Worm (Caenorhabditis elegans): ENCODE measurements around the gene ets-9.

The ets-9 gene

DNA sequence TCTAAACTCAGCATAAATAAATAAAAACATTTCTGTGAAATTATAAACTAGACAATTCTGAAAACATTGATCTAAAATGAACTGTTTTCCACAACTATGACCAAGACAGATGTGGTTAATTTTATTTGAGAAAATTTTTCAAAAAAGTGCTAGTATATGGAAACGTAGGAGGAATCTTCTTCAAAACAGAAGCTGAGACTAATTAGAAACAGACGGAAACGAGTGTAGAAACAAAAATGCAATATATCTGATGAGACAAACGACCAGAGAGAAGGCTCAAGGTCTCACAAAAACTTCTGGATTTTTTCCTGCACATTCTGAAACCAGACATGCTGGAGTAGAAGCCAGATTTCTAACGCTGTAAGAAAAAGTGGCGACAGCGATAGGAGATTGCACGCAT is 16.4 kb downstream of the ets-9 start (continued):
- no peak for TF ChIP-seq attf-5 (GFP tag; optimal IDR thresholded peaks at IDR 0.05)
- no peak for TF ChIP-seq sdz-38 (tag; optimal IDR thresholded peaks at IDR 0.05)

DNA sequence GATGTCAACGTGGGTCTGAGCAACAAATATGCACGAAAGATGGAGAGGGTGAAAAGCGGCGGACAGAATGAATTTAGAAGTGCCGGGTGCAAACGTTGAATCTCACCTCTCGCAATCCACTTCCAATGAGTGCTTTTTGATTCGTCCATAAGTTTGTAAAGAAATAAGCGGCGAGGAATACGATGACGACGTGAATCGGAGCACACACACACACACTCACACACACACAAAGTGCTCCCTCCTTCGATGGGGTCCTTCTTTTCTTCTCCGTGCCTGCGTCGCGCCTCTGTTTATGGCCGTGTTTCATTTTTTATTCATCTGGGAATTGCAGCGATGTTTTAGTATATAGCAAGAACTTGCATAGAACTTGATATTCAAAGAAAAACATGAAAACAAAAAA is 17.9 kb downstream of the ets-9 start, which contains the start of gene paf-2:
TSS of gene paf-2 (minus strand) at position 290 of the 400 bp plus-strand sequence.
- TF ChIP-seq ceh-27 (GFP tag; optimal IDR thresholded peaks at IDR 0.05) = peak; percentile 40
- TF ChIP-seq egrh-3 (GFP tag; IDR thresholded peaks at IDR 0.05) = no peak

DNA sequence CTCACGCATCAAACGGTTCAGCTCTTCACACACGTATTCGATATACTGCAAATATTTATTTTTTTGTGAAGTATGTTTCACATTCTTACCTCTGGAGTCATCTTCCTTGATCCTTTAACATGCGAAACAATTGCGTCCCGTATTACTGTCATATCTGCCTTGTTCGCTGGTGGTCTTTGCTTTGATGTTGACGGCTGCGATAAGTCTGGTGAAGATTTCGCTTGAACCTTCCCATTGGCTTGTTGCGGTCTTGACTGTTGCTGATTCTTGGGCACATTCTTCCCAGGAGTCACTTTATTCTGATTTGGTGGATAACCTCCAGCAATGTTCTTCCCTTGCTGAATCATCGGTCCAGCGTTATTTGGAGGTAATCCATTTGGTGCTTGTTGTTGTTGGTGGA is 23.7 kb downstream of the ets-9 start:
- no peak for TF ChIP-seq repo-1 (tag; optimal IDR thresholded peaks at IDR 0.05)
- no peak for TF ChIP-seq ztf-26 (tag; optimal IDR thresholded peaks at IDR 0.05)

DNA sequence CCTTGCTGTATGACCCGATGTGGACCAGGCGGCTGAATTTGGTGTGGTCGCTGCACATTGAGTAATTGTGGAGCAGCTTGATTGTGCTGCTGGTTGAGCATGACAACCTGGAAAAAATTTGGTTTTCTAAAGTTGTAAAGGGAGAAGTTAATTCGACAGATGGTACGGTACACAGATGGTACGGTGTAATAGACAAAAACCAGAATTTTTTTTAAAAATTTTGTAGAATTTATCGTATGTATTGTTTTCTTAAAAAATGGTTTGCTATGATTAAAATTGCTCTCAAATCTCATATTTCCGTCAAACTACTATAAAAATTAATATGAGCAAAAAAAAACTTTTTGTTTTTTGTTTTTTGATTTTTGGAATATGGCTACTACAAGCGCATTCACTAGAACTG is 27.4 kb downstream of the ets-9 start, which contains the start of gene pqn-15:
TSS of gene pqn-15 (minus strand) at position 101 of the 400 bp plus-strand sequence.
- TF ChIP-seq aptf-3 (GFP tag; IDR thresholded peaks at IDR 0.05) (no peak), ets-4 (GFP tag; optimal IDR thresholded peaks at IDR 0.05) (no peak), snpc-1.3 (tag; optimal IDR thresholded peaks at IDR 0.05; ENCODE audit: insufficient read depth) (no peak), ztf-26 (tag; optimal IDR thresholded peaks at IDR 0.05) (no peak), die-1 (tag; optimal IDR thresholded peaks at IDR 0.05) (no peak), mxl-1 (tag; optimal IDR thresholded peaks at IDR 0.05) (no peak), madf-3 (GFP tag; IDR thresholded peaks at IDR 0.05) (no peak), egrh-3 (GFP tag; IDR thresholded peaks at IDR 0.05) (no peak), F57C9.4 (tag; optimal IDR thresholded peaks at IDR 0.05) (no peak), F49E8.2 (tag; optimal IDR thresholded peaks at IDR 0.05; ENCODE audit: insufficient read depth) (no peak), ztf-18 (tag; optimal IDR thresholded peaks at IDR 0.05) (no peak), ztf-22 (GFP tag; optimal IDR thresholded peaks at IDR 0.05) (no peak), egl-18 (GFP tag; IDR thresholded peaks at IDR 0.05) (no peak), nfya-2 (GFP tag; IDR thresholded peaks at IDR 0.05) (no peak), rcor-1 (GFP tag; IDR thresholded peaks at IDR 0.05) (no peak), F22D6.2 (tag; optimal IDR thresholded peaks at IDR 0.05) (no peak), K11D2.4 (GFP tag; IDR thresholded peaks at IDR 0.05) (no peak), zim-3 (tag; optimal IDR thresholded peaks at IDR 0.05) (no peak), sptf-2 (GFP tag; optimal IDR thresholded peaks at IDR 0.05) (no peak), tbx-9 (tag; optimal IDR thresholded peaks at IDR 0.05; ENCODE audit: borderline replicate concordance) (no peak)

DNA sequence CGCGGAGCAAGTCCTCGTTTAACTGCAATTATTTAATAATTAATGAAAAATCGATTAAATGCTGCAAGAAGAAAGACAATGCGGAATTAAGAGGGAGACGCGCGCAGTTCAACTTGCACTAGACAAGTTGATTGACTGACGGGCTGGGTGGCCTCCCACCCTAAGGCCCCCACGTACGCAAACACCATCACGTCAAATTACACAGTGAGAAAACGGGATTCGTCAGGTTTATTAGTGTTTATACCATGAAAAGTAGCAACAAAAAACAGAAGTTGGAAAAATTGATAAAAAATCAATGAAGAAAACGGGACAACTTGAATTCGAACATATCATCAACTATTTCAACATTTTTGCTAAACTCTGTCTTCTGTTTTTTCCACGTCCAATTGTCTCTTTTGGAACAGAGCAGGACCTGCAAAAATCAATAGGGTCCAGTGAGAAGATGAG is 28.1 kb downstream of the ets-9 start:
- peak; percentile 81 for TF ChIP-seq nhr-80 (tag; optimal IDR thresholded peaks at IDR 0.05)
- TF ChIP-seq attf-5 (GFP tag; optimal IDR thresholded peaks at IDR 0.05) = peak; percentile 39
- TF ChIP-seq let-607 (tag; optimal IDR thresholded peaks at IDR 0.05) = peak; percentile 11 to 20
- TF ChIP-seq bed-2 (GFP tag; IDR thresholded peaks at IDR 0.05) = no peak

DNA sequence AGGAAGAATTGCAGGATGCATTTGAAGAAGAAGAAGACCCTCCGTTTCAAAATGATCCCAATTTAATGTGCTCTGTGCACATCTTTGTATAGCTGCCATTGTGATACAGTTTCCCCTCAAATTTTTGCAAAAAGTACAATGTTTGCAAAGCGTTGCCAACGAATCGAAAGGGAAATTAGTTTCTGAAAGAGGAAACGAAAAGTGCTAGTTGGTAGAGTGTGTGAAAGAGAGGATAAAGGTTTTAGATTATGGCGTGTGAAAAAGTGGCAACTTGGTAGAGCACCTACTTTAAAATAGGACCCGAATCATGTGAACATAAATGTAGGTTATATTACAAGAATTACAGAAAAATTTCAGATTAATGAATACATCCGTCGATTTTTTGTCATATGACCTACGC is 32.2 kb downstream of the ets-9 start, which contains the start of gene C52B9.8:
TSS of gene C52B9.8 (minus strand) at position 101 of the 400 bp plus-strand sequence.
- no peak for TF ChIP-seq F22D6.2 (tag; optimal IDR thresholded peaks at IDR 0.05)
- TF ChIP-seq dox-1 (GFP tag; IDR thresholded peaks at IDR 0.05) = no peak
- TF ChIP-seq efl-1 (GFP tag; optimal IDR thresholded peaks at IDR 0.05) = no peak
- TF ChIP-seq hlh-26 (GFP tag; conservative IDR thresholded peaks at IDR 0.05) = no peak
- no peak for TF ChIP-seq hlh-12 (tag; optimal IDR thresholded peaks at IDR 0.05)
- no peak for TF ChIP-seq K12H6.12 (tag; optimal IDR thresholded peaks at IDR 0.05)
- TF ChIP-seq ztf-26 (tag; optimal IDR thresholded peaks at IDR 0.05) = no peak
- TF ChIP-seq Y53G8AR.9 (GFP tag; conservative IDR thresholded peaks at IDR 0.05) = no peak
- no peak for TF ChIP-seq lag-1 (GFP tag; IDR thresholded peaks at IDR 0.05)
- TF ChIP-seq nhr-27 (tag; optimal IDR thresholded peaks at IDR 0.05) = no peak
- no peak for TF ChIP-seq tbp1 (GFP tag; optimal IDR thresholded peaks at IDR 0.05)
- TF ChIP-seq snpc-4 (GFP tag; optimal IDR thresholded peaks at IDR 0.05) = no peak
- TF ChIP-seq snpc-4 (tag; optimal IDR thresholded peaks at IDR 0.05) = no peak
- TF ChIP-seq ztf-6 (GFP tag; IDR thresholded peaks at IDR 0.05) = no peak
- no peak for TF ChIP-seq unc-130 (GFP tag; optimal IDR thresholded peaks at IDR 0.05)
- TF ChIP-seq ama-1 (optimal IDR thresholded peaks at IDR 0.05) = no peak
- no peak for TF ChIP-seq ama-1 (GFP tag; optimal IDR thresholded peaks at IDR 0.05)
- no peak for TF ChIP-seq ceh-100 (GFP tag; IDR thresholded peaks at IDR 0.05)

Measured in whole organism, young adult.